Fruit fly (Drosophila melanogaster) whole organism, embryonic: ENCODE data around the gene caz.
A peak's percentile ranks its signal among the peaks of the same experiment; 100 is the strongest.

ENCODE experiments used
- Adf1 ChIP-seq: fragments of 200-800 bp; sonication (Bioruptor generic); IDR thresholded peaks from 2 replicates; pipeline ENCODE4 v1.3.6; 2022; ENCODE audit warnings: missing biosample characterization, missing genetic modification characterization
- CG10274 ChIP-seq: fragments of 200-800 bp; sonication (Bioruptor generic); optimal IDR thresholded peaks from 3 replicates; lab custom pipeline; 2017; ENCODE audit warnings: missing biosample characterization, mild to moderate bottlenecking, missing genetic modification characterization
- CG10565 ChIP-seq: fragments of 200-800 bp; sonication (Bioruptor generic); optimal IDR thresholded peaks from 3 replicates; lab custom pipeline; 2016; ENCODE audit warnings: missing biosample characterization, mild to moderate bottlenecking, missing genetic modification characterization
- CG11504 ChIP-seq: fragments of 200-800 bp; sonication (Bioruptor generic); optimal IDR thresholded peaks from 3 replicates; lab custom pipeline; 2019; ENCODE audit warnings: missing biosample characterization, mild to moderate bottlenecking, missing genetic modification characterization, moderate library complexity
- CG12299 ChIP-seq: fragments of 200-800 bp; sonication (Bioruptor generic); optimal IDR thresholded peaks from 2 replicates; lab custom pipeline; 2018; ENCODE audit warnings: missing biosample characterization, mild to moderate bottlenecking, missing genetic modification characterization
- CG12391 ChIP-seq: fragments of 200-800 bp; sonication (Bioruptor generic); optimal IDR thresholded peaks from 3 replicates; lab custom pipeline; 2018; ENCODE audit warnings: missing biosample characterization, mild to moderate bottlenecking, missing genetic modification characterization, moderate library complexity
- CG12744 ChIP-seq: fragments of 200-800 bp; sonication (Bioruptor generic); optimal IDR thresholded peaks from 2 replicates; lab custom pipeline; 2016; ENCODE audit warnings: missing biosample characterization, missing genetic modification characterization
- CG13424 ChIP-seq: fragments of 200-800 bp; sonication (Bioruptor generic); optimal IDR thresholded peaks from 2 replicates; lab custom pipeline; 2019; ENCODE audit warnings: missing biosample characterization, mild to moderate bottlenecking, missing genetic modification characterization, moderate library complexity
- CG15601 ChIP-seq: fragments of 200-800 bp; sonication (Bioruptor generic); optimal IDR thresholded peaks from 3 replicates; lab custom pipeline; 2019; ENCODE audit warnings: missing biosample characterization, mild to moderate bottlenecking, missing genetic modification characterization, moderate library complexity
- CG1832 ChIP-seq: fragments of 200-800 bp; sonication (Bioruptor generic); optimal IDR thresholded peaks from 2 replicates; lab custom pipeline; 2017; ENCODE audit warnings: missing biosample characterization, mild to moderate bottlenecking, missing genetic modification characterization, inconsistent platforms
- CG30403 ChIP-seq: fragments of 200-800 bp; sonication (Bioruptor generic); optimal IDR thresholded peaks from 3 replicates; lab custom pipeline; 2016; ENCODE audit warnings: missing biosample characterization, missing genetic modification characterization
- CG32772 ChIP-seq: fragments of 200-800 bp; sonication (Bioruptor generic); IDR thresholded peaks from 2 replicates; pipeline ENCODE4 v1.3.6; 2022; ENCODE audit warnings: missing biosample characterization, missing genetic modification characterization
- CG6689 ChIP-seq: fragments of 200-800 bp; sonication (Bioruptor generic); IDR thresholded peaks from 2 replicates; pipeline ENCODE4 v1.3.6; 2022; ENCODE audit warnings: missing biosample characterization, missing genetic modification characterization
- CG6765 ChIP-seq: fragments of 200-800 bp; sonication (Bioruptor generic); optimal IDR thresholded peaks from 3 replicates; lab custom pipeline; 2017; ENCODE audit warnings: missing biosample characterization, mild to moderate bottlenecking, missing genetic modification characterization
- CG7271 ChIP-seq: fragments of 200-800 bp; sonication (Bioruptor generic); optimal IDR thresholded peaks from 2 replicates; lab custom pipeline; 2018; ENCODE audit warnings: missing biosample characterization, mild to moderate bottlenecking, missing genetic modification characterization, moderate library complexity
- CG7556 ChIP-seq: fragments of 200-800 bp; sonication (Bioruptor generic); optimal IDR thresholded peaks from 2 replicates; lab custom pipeline; 2017; ENCODE audit warnings: missing biosample characterization, mild to moderate bottlenecking, missing genetic modification characterization
- CG9609 ChIP-seq: fragments of 200-800 bp; sonication (Bioruptor generic); optimal IDR thresholded peaks from 3 replicates; lab custom pipeline; 2016; ENCODE audit warnings: missing biosample characterization, missing genetic modification characterization
- Camta ChIP-seq: fragments of 200-800 bp; sonication (Bioruptor generic); optimal IDR thresholded peaks from 2 replicates; lab custom pipeline; 2016; ENCODE audit warnings: missing biosample characterization, missing genetic modification characterization
- Dip3 ChIP-seq: fragments of 200-800 bp; sonication (Bioruptor generic); optimal IDR thresholded peaks from 3 replicates; lab custom pipeline; 2016; ENCODE audit warnings: missing biosample characterization, missing genetic modification characterization
- Doc2 ChIP-seq: fragments of 200-800 bp; sonication (Bioruptor generic); IDR thresholded peaks from 2 replicates; pipeline ENCODE4 v1.3.6; 2022; ENCODE audit warnings: missing biosample characterization, missing genetic modification characterization
- Doc3 ChIP-seq: fragments of 200-800 bp; sonication (Bioruptor generic); IDR thresholded peaks from 3 replicates; pipeline ENCODE4 v1.3.6; 2022; ENCODE audit warnings: missing biosample characterization, missing genetic modification characterization; ENCODE audit not compliant: partially characterized antibody
- Ets97D ChIP-seq: fragments of 200-800 bp; sonication (Bioruptor generic); optimal IDR thresholded peaks from 3 replicates; lab custom pipeline; 2016; ENCODE audit warnings: missing biosample characterization, missing genetic modification characterization
- Hey ChIP-seq: fragments of 200-800 bp; sonication (Bioruptor generic); optimal IDR thresholded peaks from 3 replicates; lab custom pipeline; 2018; ENCODE audit warnings: missing biosample characterization, mild to moderate bottlenecking, missing genetic modification characterization
- Jarid2 ChIP-seq: fragments of 200-800 bp; sonication (Bioruptor generic); optimal IDR thresholded peaks from 3 replicates; lab custom pipeline; 2017; ENCODE audit warnings: mild to moderate bottlenecking, missing biosample characterization, missing genetic modification reagents, missing genetic modification characterization
- Kr ChIP-seq: fragments of 200-800 bp; sonication (Bioruptor generic); optimal IDR thresholded peaks from 2 replicates; lab custom pipeline; 2017; ENCODE audit warnings: missing biosample characterization, mild to moderate bottlenecking, missing genetic modification characterization
- NFAT ChIP-seq: fragments of 200-800 bp; sonication (Bioruptor generic); IDR thresholded peaks from 2 replicates; pipeline ENCODE4 v1.3.6; 2022; ENCODE audit warnings: missing biosample characterization, missing genetic modification characterization
- Nf-YC ChIP-seq: fragments of 200-800 bp; optimal IDR thresholded peaks from 3 replicates; lab custom pipeline; 2019; ENCODE audit warnings: missing biosample characterization, mild to moderate bottlenecking, missing genetic modification characterization, moderate library complexity
- Pdp1 ChIP-seq, 2 experiments: fragments of 200-800 bp; sonication (Bioruptor generic); optimal IDR thresholded peaks; 3 replicates each; lab custom pipeline; 2016; ENCODE audit warnings: missing biosample characterization in 2 of 2, missing genetic modification characterization in 2 of 2, mild to moderate bottlenecking in 1 of 2, moderate library complexity in 1 of 2
- Scr ChIP-seq: fragments of 200-800 bp; sonication (Bioruptor generic); IDR thresholded peaks from 2 replicates; pipeline ENCODE4 v1.3.6; 2022; ENCODE audit warnings: missing biosample characterization, missing genetic modification characterization; ENCODE audit not compliant: partially characterized antibody
- Xbp1 ChIP-seq: fragments of 200-800 bp; sonication (Bioruptor generic); optimal IDR thresholded peaks from 3 replicates; lab custom pipeline; 2016; ENCODE audit warnings: missing biosample characterization, mild to moderate bottlenecking, missing genetic modification characterization
- YL-1 ChIP-seq: fragments of 200-800 bp; sonication (Bioruptor generic); optimal IDR thresholded peaks from 3 replicates; lab custom pipeline; 2017; ENCODE audit warnings: missing biosample characterization, mild to moderate bottlenecking, missing genetic modification characterization
- ab ChIP-seq: fragments of 200-800 bp; sonication (Bioruptor generic); optimal IDR thresholded peaks from 2 replicates; lab custom pipeline; 2016; ENCODE audit warnings: missing biosample characterization, missing genetic modification characterization
- al ChIP-seq: fragments of 200-800 bp; sonication (Bioruptor generic); IDR thresholded peaks from 2 replicates; pipeline ENCODE4 v1.3.6; 2022; ENCODE audit warnings: missing biosample characterization, missing genetic modification characterization
- ato ChIP-seq: fragments of 200-800 bp; sonication (Bioruptor generic); IDR thresholded peaks from 2 replicates; pipeline ENCODE4 v1.3.6; 2022; ENCODE audit warnings: missing biosample characterization, missing genetic modification characterization; ENCODE audit not compliant: partially characterized antibody
- br ChIP-seq: fragments of >200 bp; optimal IDR thresholded peaks from 2 replicates; lab custom pipeline; 2017
- dm ChIP-seq: fragments of 200-800 bp; sonication (Bioruptor generic); optimal IDR thresholded peaks from 3 replicates; lab custom pipeline; 2016; ENCODE audit warnings: missing biosample characterization, missing genetic modification characterization
- lab ChIP-seq: fragments of 200-800 bp; sonication (Bioruptor generic); optimal IDR thresholded peaks from 3 replicates; lab custom pipeline; 2017; ENCODE audit warnings: missing biosample characterization, missing genetic modification characterization, mild to moderate bottlenecking, moderate library complexity, missing genetic modification reagents
- lilli ChIP-seq: fragments of 200-800 bp; sonication (Bioruptor generic); optimal IDR thresholded peaks from 3 replicates; lab custom pipeline; 2016; ENCODE audit warnings: missing biosample characterization, missing genetic modification characterization
- otp ChIP-seq: fragments of 200-800 bp; sonication (Bioruptor generic); IDR thresholded peaks from 3 replicates; pipeline ENCODE4, ENCODE4 v1.3.6; 2022; ENCODE audit warnings: missing biosample characterization, missing genetic modification characterization
- pb ChIP-seq: fragments of 200-800 bp; sonication (Bioruptor generic); optimal IDR thresholded peaks from 3 replicates; lab custom pipeline; 2016; ENCODE audit warnings: missing biosample characterization, missing genetic modification characterization
- peb ChIP-seq: fragments of 200-800 bp; sonication (Bioruptor generic); IDR thresholded peaks from 2 replicates; pipeline ENCODE4 v1.3.6; 2022; ENCODE audit warnings: missing biosample characterization, missing genetic modification characterization
- row ChIP-seq: fragments of 200-800 bp; sonication (Bioruptor generic); IDR thresholded peaks from 3 replicates; pipeline ENCODE4 v1.3.6; 2022; ENCODE audit warnings: missing biosample characterization, missing genetic modification characterization
- sd ChIP-seq: fragments of 200-800 bp; sonication (Bioruptor generic); optimal IDR thresholded peaks from 3 replicates; lab custom pipeline; 2018; ENCODE audit warnings: missing biosample characterization, mild to moderate bottlenecking, missing genetic modification characterization, moderate library complexity
- sim ChIP-seq: fragments of 200-800 bp; sonication (Bioruptor generic); IDR thresholded peaks from 2 replicates; pipeline ENCODE4 v1.3.6; 2022; ENCODE audit warnings: missing biosample characterization, missing genetic modification characterization
- sima ChIP-seq: fragments of 200-800 bp; sonication (Bioruptor generic); optimal IDR thresholded peaks from 2 replicates; lab custom pipeline; 2016; ENCODE audit warnings: missing biosample characterization, missing genetic modification characterization
- sna ChIP-seq: fragments of 200-800 bp; sonication (Bioruptor generic); IDR thresholded peaks from 2 replicates; pipeline ENCODE4 v1.3.6; 2022; ENCODE audit warnings: missing biosample characterization, missing genetic modification characterization; ENCODE audit not compliant: partially characterized antibody
- stwl ChIP-seq: fragments of 200-800 bp; sonication (Bioruptor generic); optimal IDR thresholded peaks from 3 replicates; lab custom pipeline; 2018; ENCODE audit warnings: missing biosample characterization, mild to moderate bottlenecking, missing genetic modification characterization, moderate library complexity
- twi ChIP-seq: fragments of 200-800 bp; optimal IDR thresholded peaks from 2 replicates; lab custom pipeline; 2019; ENCODE audit warnings: missing biosample characterization, mild to moderate bottlenecking, missing genetic modification characterization, moderate library complexity
- unc-4 ChIP-seq: fragments of 200-800 bp; sonication (Bioruptor generic); IDR thresholded peaks from 2 replicates; pipeline ENCODE4 v1.3.6; 2022; ENCODE audit warnings: missing biosample characterization, missing genetic modification characterization; ENCODE audit not compliant: partially characterized antibody
- zfh1 ChIP-seq: fragments of 200-800 bp; sonication (Bioruptor generic); IDR thresholded peaks from 3 replicates; pipeline ENCODE4 v1.3.6; 2022; ENCODE audit warnings: missing biosample characterization, missing genetic modification characterization

Gene caz

dm6 chrX:16313078-16313875, 24.7 kb downstream of the caz start, which contains the start of the genes CG9915 and SWIP (continued):
- TF ChIP-seq CG9609 (GFP tag; lab: Kevin White, UChicago): no peak
- no peak for TF ChIP-seq CG11504
- TF ChIP-seq Doc2: no peak
- peak; percentile 50 for TF ChIP-seq CG12391
- TF ChIP-seq CG13424 (tag; lab: Kevin White, UChicago): no peak
- TF ChIP-seq CG7271 (tag; lab: Kevin White, UChicago): no peak
- TF ChIP-seq Kr (GFP tag; lab: Kevin White, UChicago): no peak
- no peak for TF ChIP-seq pb
- no peak for TF ChIP-seq CG32772 (GFP tag; lab: Robert Waterston, UW)
- TF ChIP-seq Pdp1 (GFP tag; optimal IDR thresholded peaks at IDR 0.05; lab: Kevin White, UChicago): peak in 1 of 2 experiments; percentile 36
- no peak for TF ChIP-seq Ets97D (GFP tag; lab: Kevin White, UChicago)
- no peak for TF ChIP-seq Camta (GFP tag; lab: Kevin White, UChicago)
- TF ChIP-seq ato (GFP tag; lab: Robert Waterston, UW): peak; percentile 87
- no peak for TF ChIP-seq br
- no peak for TF ChIP-seq CG12299 (tag; lab: Kevin White, UChicago)
- peak; percentile 28 for TF ChIP-seq dm (GFP tag; lab: Kevin White, UChicago)
- TF ChIP-seq Jarid2 (GFP tag; lab: Kevin White, UChicago): no peak
- TF ChIP-seq Dip3 (GFP tag; lab: Kevin White, UChicago): no peak
- no peak for TF ChIP-seq CG10274 (GFP tag; lab: Kevin White, UChicago)
- no peak for TF ChIP-seq CG30403 (GFP tag; lab: Kevin White, UChicago)
- no peak for TF ChIP-seq al
- TF ChIP-seq zfh1: no peak
- no peak for TF ChIP-seq sima (GFP tag; lab: Kevin White, UChicago)
- peak; percentile 16 for TF ChIP-seq Nf-YC
- peak; percentile 1 for TF ChIP-seq YL-1 (GFP tag; lab: Kevin White, UChicago)
- no peak for TF ChIP-seq lab (GFP tag; lab: Kevin White, UChicago)
- TF ChIP-seq peb (GFP tag; lab: Robert Waterston, UW): no peak
- no peak for TF ChIP-seq otp (GFP tag; lab: Robert Waterston, UW)
- TF ChIP-seq CG6689 (GFP tag; lab: Robert Waterston, UW): no peak
- no peak for TF ChIP-seq sd (tag; lab: Kevin White, UChicago)
- TF ChIP-seq CG1832: no peak
- no peak for TF ChIP-seq CG15601 (tag; lab: Kevin White, UChicago)
- TF ChIP-seq Doc3 (GFP tag; lab: Robert Waterston, UW): no peak
- no peak for TF ChIP-seq Hey (tag; lab: Kevin White, UChicago)
- TF ChIP-seq stwl: peak; percentile 38
- TF ChIP-seq CG6765: no peak
- no peak for TF ChIP-seq CG7556 (GFP tag; lab: Kevin White, UChicago)
- no peak for TF ChIP-seq Adf1 (GFP tag; lab: Robert Waterston, UW)
- TF ChIP-seq CG12744 (GFP tag; lab: Kevin White, UChicago): no peak
- no peak for TF ChIP-seq CG10565 (GFP tag; lab: Kevin White, UChicago)
- no peak for TF ChIP-seq lilli (GFP tag; lab: Kevin White, UChicago)
- TF ChIP-seq NFAT (GFP tag; lab: Robert Waterston, UW): no peak
- peak; percentile 60 for TF ChIP-seq Scr (GFP tag; lab: Robert Waterston, UW)
- peak; percentile 16 for TF ChIP-seq Xbp1 (GFP tag; lab: Kevin White, UChicago)
- peak; percentile 62; the same call in 2 of the 3 replicates for TF ChIP-seq row
- TF ChIP-seq unc-4 (GFP tag; lab: Robert Waterston, UW): 0 out of 2 replicates have a peak, but pooled peaks have one; percentile 46
- no peak for TF ChIP-seq twi
- TF ChIP-seq sna (GFP tag; lab: Robert Waterston, UW): peak; percentile 41; the same call in 1 of the 2 replicates
- no peak for TF ChIP-seq sim (GFP tag; lab: Robert Waterston, UW)
- TF ChIP-seq ab: no peak
